Fruit fly (Drosophila melanogaster): ENCODE results near the gene CG43050.

DNA sequence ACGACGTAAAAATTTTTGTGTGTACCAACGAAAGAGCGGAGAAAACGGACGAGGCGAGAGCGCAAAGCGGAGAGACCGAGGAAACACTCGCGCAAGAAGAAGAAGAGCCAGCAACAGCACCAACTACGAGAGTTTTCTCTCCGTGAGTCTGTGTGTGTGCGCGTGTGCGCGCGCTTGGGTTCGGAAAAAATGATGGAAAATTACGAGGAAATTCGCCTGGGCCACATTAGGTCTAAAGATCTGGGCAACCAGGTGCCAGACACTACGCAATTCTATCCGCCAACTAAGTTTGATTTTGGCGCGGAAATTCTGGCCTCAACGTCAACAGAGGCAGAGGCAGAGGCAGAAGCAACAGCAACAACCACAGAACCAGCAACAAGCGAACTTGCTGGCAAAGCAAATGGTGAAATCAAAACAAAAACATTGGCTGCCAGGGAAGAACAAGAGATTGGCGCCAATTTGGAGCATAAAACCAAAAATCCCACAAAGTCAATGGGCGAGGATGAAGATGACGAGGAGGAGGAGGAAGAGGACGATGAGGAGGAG lies 46.8 kb downstream of the CG43050 start, which contains the start of gene DnaJ-H:
- TF ChIP-seq CG12744 (GFP tag; optimal IDR thresholded peaks at IDR 0.05), result no peak
- TF ChIP-seq CG3995 (GFP tag; optimal IDR thresholded peaks at IDR 0.05), result no peak
- TF ChIP-seq seq (GFP tag; IDR thresholded peaks at IDR 0.05), result no peak
- no peak for TF ChIP-seq Gsc (GFP tag; IDR thresholded peaks at IDR 0.05)

All from whole organism, embryonic.